Fruit fly (Drosophila melanogaster) whole organism, pupa: ENCODE results near the gene CG10000.
"Not testable (repeated sequence)": the region's sequence is repeated elsewhere in the genome, so short reads cannot be mapped to it uniquely, and the experiment has no call there.

Experiments used
- CG10348 ChIP-seq: fragments of 200-800 bp; sonication (Bioruptor generic); IDR thresholded peaks from 2 replicates; pipeline ENCODE4 v1.3.6; 2022; ENCODE audit warnings: missing biosample characterization, missing genetic modification characterization
- CG12605 ChIP-seq: fragments of 200-800 bp; sonication (Bioruptor generic); IDR thresholded peaks from 2 replicates; pipeline ENCODE4 v1.3.6; 2022; ENCODE audit warnings: missing biosample characterization, missing genetic modification characterization
- CG13204 ChIP-seq: fragments of 200-800 bp; sonication (Bioruptor generic); optimal IDR thresholded peaks from 2 replicates; lab custom pipeline; 2018; ENCODE audit warnings: missing biosample characterization, mild to moderate bottlenecking, missing genetic modification characterization, moderate library complexity
- CG14655 ChIP-seq: fragments of 200-800 bp; sonication (Bioruptor generic); optimal IDR thresholded peaks from 3 replicates; lab custom pipeline; 2017; ENCODE audit warnings: mild to moderate bottlenecking, missing biosample characterization, missing genetic modification reagents, missing genetic modification characterization
- CG15710 ChIP-seq: fragments of 200-800 bp; sonication (Bioruptor generic); optimal IDR thresholded peaks from 2 replicates; lab custom pipeline; 2018; ENCODE audit warnings: missing biosample characterization, mild to moderate bottlenecking, missing genetic modification characterization, moderate library complexity
- CG17806 ChIP-seq: fragments of 200-800 bp; sonication (Bioruptor generic); optimal IDR thresholded peaks from 2 replicates; lab custom pipeline; 2018; ENCODE audit warnings: missing biosample characterization, mild to moderate bottlenecking, missing genetic modification characterization, moderate library complexity
- CG32121 ChIP-seq: fragments of 200-800 bp; sonication (Bioruptor generic); IDR thresholded peaks from 2 replicates; pipeline ENCODE4 v1.3.6; 2022; ENCODE audit warnings: missing biosample characterization, missing genetic modification characterization
- CG34367 ChIP-seq: fragments of 200-800 bp; sonication (Bioruptor generic); optimal IDR thresholded peaks from 2 replicates; lab custom pipeline; 2018; ENCODE audit warnings: missing biosample characterization, mild to moderate bottlenecking, missing genetic modification characterization
- CG4496 ChIP-seq: fragments of 200-800 bp; sonication (Bioruptor generic); IDR thresholded peaks from 3 replicates; pipeline ENCODE4 v1.3.6; 2022; ENCODE audit warnings: missing biosample characterization, missing genetic modification characterization
- CG8159 ChIP-seq: fragments of 200-800 bp; sonication (Bioruptor generic); optimal IDR thresholded peaks from 3 replicates; lab custom pipeline; 2018; ENCODE audit warnings: missing biosample characterization, mild to moderate bottlenecking, missing genetic modification characterization, moderate library complexity
- CG8301 ChIP-seq: fragments of 200-800 bp; sonication (Bioruptor generic); optimal IDR thresholded peaks from 2 replicates; lab custom pipeline; 2018; ENCODE audit warnings: missing biosample characterization, mild to moderate bottlenecking, missing genetic modification characterization
- CG9948 ChIP-seq: fragments of 200-800 bp; sonication (Bioruptor generic); optimal IDR thresholded peaks from 2 replicates; lab custom pipeline; 2018; ENCODE audit warnings: missing biosample characterization, mild to moderate bottlenecking, missing genetic modification characterization, moderate library complexity
- D1 ChIP-seq: fragments of 200-800 bp; sonication (Bioruptor generic); optimal IDR thresholded peaks from 2 replicates; lab custom pipeline; 2018; ENCODE audit warnings: missing biosample characterization, mild to moderate bottlenecking, missing genetic modification characterization, moderate library complexity
- EcR ChIP-seq: fragments of 200-800 bp; sonication (Bioruptor generic); optimal IDR thresholded peaks from 3 replicates; lab custom pipeline; 2019; ENCODE audit warnings: missing biosample characterization, missing genetic modification characterization, mild to moderate bottlenecking, moderate library complexity, missing genetic modification reagents
- Ets98B ChIP-seq: fragments of 200-800 bp; sonication (Bioruptor generic); IDR thresholded peaks from 2 replicates; pipeline ENCODE4 v1.3.6; 2022; ENCODE audit warnings: missing biosample characterization, missing genetic modification characterization
- Pif1B ChIP-seq: fragments of 200-800 bp; sonication (Bioruptor generic); optimal IDR thresholded peaks from 3 replicates; lab custom pipeline; 2016; ENCODE audit warnings: missing biosample characterization, missing genetic modification characterization
- Snoo ChIP-seq: fragments of 200-800 bp; sonication (Bioruptor generic); optimal IDR thresholded peaks from 3 replicates; lab custom pipeline; 2017; ENCODE audit warnings: missing biosample characterization, mild to moderate bottlenecking, missing genetic modification characterization, inconsistent platforms
- fd96Ca ChIP-seq: fragments of 200-800 bp; sonication (Bioruptor generic); IDR thresholded peaks from 3 replicates; pipeline ENCODE4 v1.3.6; 2022; ENCODE audit warnings: missing biosample characterization, missing genetic modification characterization
- gl ChIP-seq: fragments of 200-800 bp; sonication (Bioruptor generic); optimal IDR thresholded peaks from 2 replicates; lab custom pipeline; 2018; ENCODE audit warnings: missing biosample characterization, mild to moderate bottlenecking, missing genetic modification characterization
- rn ChIP-seq: fragments of 200-800 bp; sonication (Bioruptor generic); IDR thresholded peaks from 2 replicates; pipeline ENCODE4 v1.3.6; 2022; ENCODE audit warnings: missing biosample characterization, missing genetic modification characterization

CG10000 gene

DNA sequence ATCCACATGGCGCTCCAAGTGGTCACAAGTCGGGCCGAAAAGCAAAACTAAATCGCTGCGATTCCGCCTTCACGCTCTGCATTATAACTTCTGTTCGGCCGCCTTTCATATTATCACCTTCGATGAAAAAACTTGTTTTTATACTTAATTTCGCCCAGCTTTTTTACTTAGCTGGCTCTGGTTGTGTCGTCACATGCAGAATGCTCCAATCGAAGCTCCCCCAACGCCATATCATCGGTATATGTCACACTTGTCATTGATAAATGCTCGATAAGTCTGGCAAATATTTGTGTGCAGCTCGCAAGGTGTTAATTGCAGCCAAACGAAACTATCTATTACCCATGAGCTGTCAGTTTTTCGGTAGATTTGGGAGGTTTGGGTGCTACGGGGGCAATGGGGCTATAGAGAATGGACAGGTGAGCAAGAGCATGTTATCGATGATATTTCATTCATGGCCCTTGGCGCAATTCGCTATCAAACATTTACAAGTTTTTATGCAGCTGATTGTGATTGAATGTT lies at the start of gene CG10000:
Gene CG10000 (minus strand): TSS at position 51 of the 519 bp plus-strand sequence.
- TF ChIP-seq Snoo (tag; lab: Kevin White, UChicago), result no peak
- TF ChIP-seq CG9948 (tag; lab: Kevin White, UChicago), result no peak
- TF ChIP-seq CG8301 (tag; lab: Kevin White, UChicago), result no peak
- no peak for TF ChIP-seq CG12605 (GFP tag; lab: Robert Waterston, UW)
- TF ChIP-seq fd96Ca (GFP tag; lab: Robert Waterston, UW), result no peak
- no peak for TF ChIP-seq CG32121 (GFP tag; lab: Robert Waterston, UW)

DNA sequence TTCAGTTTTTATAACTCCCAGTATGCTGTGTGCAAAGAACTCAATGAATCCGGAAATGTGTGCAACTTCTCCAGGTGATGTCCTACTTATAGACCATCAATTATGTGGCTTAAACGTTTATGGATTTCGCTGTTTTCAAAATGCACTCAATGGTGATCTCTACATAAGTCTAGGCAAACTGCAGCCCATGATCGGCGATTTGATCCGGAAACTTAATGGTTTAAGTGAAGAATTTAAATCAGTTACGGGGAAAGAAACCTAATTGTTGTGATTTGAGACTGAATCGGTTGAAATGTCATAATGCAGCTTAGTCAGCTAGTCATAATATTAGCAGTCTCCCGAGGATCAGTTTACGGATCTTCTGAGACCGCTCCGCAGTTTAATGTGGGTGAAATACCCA lies 38.8 kb upstream of the CG10000 start, which contains the start of gene intr:
Gene intr (plus strand): TSS at position 301 of the 400 bp plus-strand sequence.
- TF ChIP-seq Ets98B, result no peak
- TF ChIP-seq D1 (tag; lab: Kevin White, UChicago), result no peak
- TF ChIP-seq CG8301 (tag; lab: Kevin White, UChicago), result no peak
- no peak for TF ChIP-seq EcR (GFP tag; lab: Kevin White, UChicago)
- no peak for TF ChIP-seq Pif1B
- TF ChIP-seq CG12605 (GFP tag; lab: Robert Waterston, UW), result no peak
- TF ChIP-seq rn (GFP tag; lab: Robert Waterston, UW), result no peak
- no peak for TF ChIP-seq gl (tag; lab: Kevin White, UChicago)
- no peak for TF ChIP-seq CG15710 (tag; lab: Kevin White, UChicago)
- no peak for TF ChIP-seq CG4496 (GFP tag; lab: Robert Waterston, UW)
- TF ChIP-seq CG14655 (GFP tag; lab: Kevin White, UChicago), result no peak
- no peak for TF ChIP-seq Snoo (tag; lab: Kevin White, UChicago)
- no peak for TF ChIP-seq CG10348 (GFP tag; lab: Robert Waterston, UW)

DNA sequence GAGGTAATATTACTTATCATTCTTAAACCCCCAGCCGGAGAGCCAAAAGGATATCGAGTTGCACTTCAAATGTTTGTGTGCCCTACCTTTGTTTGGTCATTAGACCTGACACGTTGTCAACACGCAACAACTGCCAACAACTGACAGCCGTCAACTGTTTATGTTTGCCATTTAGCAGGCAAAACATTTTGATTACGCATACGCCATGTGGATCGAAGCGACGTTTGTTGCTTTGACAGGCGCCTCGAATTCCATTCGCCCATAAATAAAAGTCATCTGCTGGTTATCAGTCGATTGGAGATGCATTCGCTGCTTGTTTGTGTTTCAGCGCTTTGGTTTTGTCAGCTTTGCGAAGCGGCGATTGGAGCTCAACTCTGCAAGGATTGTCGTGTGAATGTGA lies 37.9 kb upstream of the CG10000 start, which contains the start of gene CG34295:
Gene CG34295 (plus strand): TSS at position 301 of the 400 bp plus-strand sequence.
- TF ChIP-seq D1 (tag; lab: Kevin White, UChicago) (no peak), rn (GFP tag; lab: Robert Waterston, UW) (no peak), CG14655 (GFP tag; lab: Kevin White, UChicago) (no peak), CG4496 (GFP tag; lab: Robert Waterston, UW) (no peak), Pif1B (no peak), gl (tag; lab: Kevin White, UChicago) (no peak), CG32121 (GFP tag; lab: Robert Waterston, UW) (no peak), Snoo (tag; lab: Kevin White, UChicago) (no peak), CG10348 (GFP tag; lab: Robert Waterston, UW) (no peak), CG8159 (no peak)

DNA sequence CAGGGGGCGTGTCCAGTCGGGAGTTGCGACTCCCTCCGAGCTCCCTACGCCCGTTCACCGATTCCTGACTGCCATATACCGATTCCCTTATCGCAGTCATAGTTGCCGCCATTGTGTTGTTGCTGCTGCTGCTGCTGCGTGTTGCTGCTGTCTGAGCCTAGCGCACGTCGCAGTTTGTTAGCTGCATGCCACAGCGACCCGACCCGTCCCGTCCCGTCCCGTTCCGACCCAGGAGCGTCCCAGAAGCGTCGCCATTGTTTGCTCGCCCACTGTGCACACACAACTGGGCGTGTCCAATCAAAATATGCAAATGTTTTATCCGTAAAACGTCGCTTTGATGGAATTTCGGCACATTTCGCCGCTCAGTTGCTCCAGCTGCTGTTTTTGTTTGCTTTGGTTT lies 24.2 kb upstream of the CG10000 start:
- TF ChIP-seq Ets98B, result no peak
- no peak for TF ChIP-seq D1 (tag; lab: Kevin White, UChicago)
- no peak for TF ChIP-seq gl (tag; lab: Kevin White, UChicago)
- TF ChIP-seq CG15710 (tag; lab: Kevin White, UChicago), result no peak
- TF ChIP-seq fd96Ca (GFP tag; lab: Robert Waterston, UW), result no peak
- TF ChIP-seq CG32121 (GFP tag; lab: Robert Waterston, UW), result no peak
- TF ChIP-seq CG12605 (GFP tag; lab: Robert Waterston, UW), result no peak
- no peak for TF ChIP-seq CG4496 (GFP tag; lab: Robert Waterston, UW)
- TF ChIP-seq Snoo (tag; lab: Kevin White, UChicago), result no peak
- no peak for TF ChIP-seq rn (GFP tag; lab: Robert Waterston, UW)
- TF ChIP-seq CG17806 (tag; lab: Kevin White, UChicago), result no peak
- TF ChIP-seq EcR (GFP tag; lab: Kevin White, UChicago), result no peak
- no peak for TF ChIP-seq CG10348 (GFP tag; lab: Robert Waterston, UW)
- TF ChIP-seq CG8301 (tag; lab: Kevin White, UChicago), result no peak
- no peak for TF ChIP-seq CG14655 (GFP tag; lab: Kevin White, UChicago)
- TF ChIP-seq CG8159, result no peak
- TF ChIP-seq Pif1B, result no peak

DNA sequence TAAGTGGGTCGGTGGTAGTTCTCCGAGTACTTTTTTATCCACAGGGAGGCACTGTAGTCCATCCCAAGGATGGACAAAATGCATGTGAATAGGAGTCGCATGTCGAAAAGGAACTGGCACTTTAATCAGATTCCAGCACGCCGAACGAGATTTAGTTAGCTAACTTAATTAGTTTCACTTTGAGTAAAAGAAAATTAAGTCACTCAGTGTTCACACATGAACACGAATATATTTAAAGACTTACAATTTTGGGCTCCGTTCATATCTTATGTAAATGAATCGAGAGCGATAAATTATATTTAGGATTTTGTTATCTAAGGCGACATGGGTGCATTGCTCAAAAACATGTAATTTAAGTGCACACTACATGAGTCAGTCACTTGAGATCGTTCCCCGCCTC lies 6.7 kb upstream of the CG10000 start, which contains the start of gene aqrs:
Gene aqrs (minus strand): TSS at position 101 of the 400 bp plus-strand sequence.
- not testable (repeated sequence) for TF ChIP-seq gl (tag; lab: Kevin White, UChicago); CG13204; Snoo (tag; lab: Kevin White, UChicago)

DNA sequence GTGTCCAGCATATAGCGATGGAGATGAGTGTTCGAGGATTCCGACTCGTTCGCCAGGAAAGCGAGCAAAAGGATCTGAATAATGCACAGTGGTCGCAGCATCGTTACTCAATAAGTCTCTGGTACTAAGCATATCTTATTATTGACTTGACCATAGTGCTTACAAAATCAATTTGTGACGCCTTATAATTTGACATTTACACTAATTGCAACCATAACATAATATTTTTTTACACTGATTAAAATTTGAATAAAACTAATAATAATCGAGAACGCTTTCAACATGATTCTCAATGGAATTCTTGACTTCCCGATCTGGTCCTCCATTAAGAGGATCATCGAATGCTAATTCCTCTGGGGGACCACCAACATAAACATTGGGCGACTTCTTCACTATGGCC lies 5.4 kb upstream of the CG10000 start, which contains the start of gene CG9997:
Gene CG9997 (minus strand): TSS at position 101 of the 400 bp plus-strand sequence.
- no peak for TF ChIP-seq CG4496 (GFP tag; lab: Robert Waterston, UW)
- no peak for TF ChIP-seq CG10348 (GFP tag; lab: Robert Waterston, UW)
- no peak for TF ChIP-seq Pif1B
- no peak for TF ChIP-seq CG15710 (tag; lab: Kevin White, UChicago)
- TF ChIP-seq D1 (tag; lab: Kevin White, UChicago), result no peak
- TF ChIP-seq CG32121 (GFP tag; lab: Robert Waterston, UW), result no peak
- TF ChIP-seq fd96Ca (GFP tag; lab: Robert Waterston, UW), result no peak
- no peak for TF ChIP-seq Ets98B
- TF ChIP-seq CG34367, result no peak
- TF ChIP-seq gl (tag; lab: Kevin White, UChicago), result no peak
- no peak for TF ChIP-seq CG13204
- no peak for TF ChIP-seq CG9948 (tag; lab: Kevin White, UChicago)
